Worm (Caenorhabditis elegans): Measurements from ENCODE around the gene shpk-1.

DNA sequence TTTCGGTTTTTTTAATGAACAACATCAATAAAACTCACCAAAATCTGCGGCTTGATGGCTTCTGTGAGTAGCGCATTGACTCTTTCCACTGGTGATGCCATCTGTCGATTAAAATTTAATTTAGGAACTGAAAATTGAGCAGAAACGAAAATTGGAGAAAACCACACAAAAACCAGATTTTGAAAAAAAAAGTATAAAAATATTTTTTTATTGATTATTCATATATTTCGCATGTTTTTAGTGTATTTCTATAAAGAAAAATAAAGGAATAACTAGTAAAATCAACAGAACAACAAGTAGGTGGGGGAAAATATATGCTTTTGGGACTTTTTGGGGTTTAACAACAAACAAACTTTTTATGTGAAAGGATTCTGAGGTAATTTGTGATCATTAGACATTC, 34.4 kb downstream of the shpk-1 start, which contains the start of gene T12D8.10:
- TF ChIP-seq lsy-2 (tag; optimal IDR thresholded peaks at IDR 0.05), result no peak
- TF ChIP-seq drap-1 (GFP tag; optimal IDR thresholded peaks at IDR 0.05), result no peak
- no peak for TF ChIP-seq pha-4 (tag; optimal IDR thresholded peaks at IDR 0.05)
